Worm (Caenorhabditis elegans): ENCODE results near the gene gdi-1.

DNA sequence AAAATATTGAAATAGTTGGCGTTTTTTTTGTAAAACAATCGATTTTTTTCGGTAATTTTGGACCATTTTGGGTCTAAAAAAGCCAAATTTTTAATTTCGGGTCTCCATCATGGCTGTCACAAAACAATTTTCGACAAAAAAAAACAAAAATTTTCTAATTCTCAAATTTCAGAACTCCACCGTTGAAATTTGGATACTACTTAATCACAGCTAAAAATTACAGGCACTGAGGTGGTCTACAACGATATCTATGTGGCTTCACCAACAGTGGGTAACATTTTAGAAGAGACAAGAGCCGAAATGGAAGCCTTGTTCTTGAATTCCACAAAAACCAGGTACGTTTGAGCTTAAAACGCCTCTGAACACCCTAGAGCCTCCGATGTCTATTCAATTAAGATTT, 9.6 kb upstream of the gdi-1 start, which contains the start of gene Y57G11C.1142:
- TF ChIP-seq snpc-4 (GFP tag; optimal IDR thresholded peaks at IDR 0.05) (no peak), snpc-4 (tag; optimal IDR thresholded peaks at IDR 0.05) (no peak), ets-4 (GFP tag; optimal IDR thresholded peaks at IDR 0.05) (no peak), aptf-2 (GFP tag; conservative IDR thresholded peaks at IDR 0.05) (no peak), unc-62 (GFP tag; optimal IDR thresholded peaks at IDR 0.05) (no peak), hmg-20 (GFP tag; IDR thresholded peaks at IDR 0.05) (no peak), unc-130 (GFP tag; optimal IDR thresholded peaks at IDR 0.05) (no peak), gei-17 (GFP tag; optimal IDR thresholded peaks at IDR 0.05) (no peak), mes-4 (tag; optimal IDR thresholded peaks at IDR 0.05) (no peak), zfh-2 (GFP tag; conservative IDR thresholded peaks at IDR 0.05) (no peak), rpc-1 (optimal IDR thresholded peaks at IDR 0.05) (no peak), rpc-1 (tag; optimal IDR thresholded peaks at IDR 0.05) (no peak), F57A8.1 (GFP tag; optimal IDR thresholded peaks at IDR 0.05) (no peak), tbx-9 (tag; optimal IDR thresholded peaks at IDR 0.05; ENCODE audit: borderline replicate concordance) (no peak), ama-1 (optimal IDR thresholded peaks at IDR 0.05) (no peak), ama-1 (GFP tag; optimal IDR thresholded peaks at IDR 0.05) (no peak)

Measured in whole organism, young adult.